Fruit fly (Drosophila melanogaster): ENCODE measurements around the gene Sfp65A.

DNA sequence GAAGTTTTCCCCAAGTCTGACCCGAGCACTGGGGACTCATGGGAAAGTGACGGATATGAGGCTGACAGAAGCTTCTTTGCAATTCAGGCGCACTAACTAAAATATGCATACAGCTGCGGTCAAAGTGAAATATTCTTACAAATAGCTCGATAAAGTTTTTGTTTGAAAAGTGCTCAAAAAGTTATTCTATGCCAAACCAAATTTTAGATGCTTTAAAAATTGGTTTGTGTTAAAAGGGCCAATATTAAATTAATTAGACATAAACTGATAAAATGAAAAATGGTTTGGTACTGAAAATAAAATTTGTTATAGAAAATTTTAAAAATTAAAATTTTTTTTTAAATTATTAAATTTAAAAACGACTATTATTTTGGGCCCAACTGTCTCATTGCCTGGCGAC is 16.6 kb downstream of the Sfp65A start:
- TF ChIP-seq Hr38 (GFP tag; optimal IDR thresholded peaks at IDR 0.05) = no peak
- TF ChIP-seq Eip78C (GFP tag) = no peak
- TF ChIP-seq CG16779 (tag; optimal IDR thresholded peaks at IDR 0.05) = no peak
- no peak for TF ChIP-seq CG6808 (GFP tag; optimal IDR thresholded peaks at IDR 0.05)
